Fruit fly (Drosophila melanogaster): ENCODE results near the gene CG42613.
A peak's percentile ranks its signal among the peaks of the same experiment; 100 is the strongest.

CG42613 gene

dm6 chr3R:18989819-18990137, 60.8 kb downstream of the CG42613 start:
- TF ChIP-seq gcm (GFP tag; optimal IDR thresholded peaks at IDR 0.05) (peak; percentile 59), Blimp-1 (GFP tag; optimal IDR thresholded peaks at IDR 0.05) (peak; percentile 12), Aef1 (GFP tag; IDR thresholded peaks at IDR 0.05) (no peak), abd-A (tag; optimal IDR thresholded peaks at IDR 0.05) (peak; percentile 16), D (optimal IDR thresholded peaks at IDR 0.05) (peak; percentile 47), D (GFP tag; optimal IDR thresholded peaks at IDR 0.05) (no peak), kni (GFP tag; optimal IDR thresholded peaks at IDR 0.05) (peak; percentile 57), BtbVII (GFP tag; optimal IDR thresholded peaks at IDR 0.05) (no peak)

DNA sequence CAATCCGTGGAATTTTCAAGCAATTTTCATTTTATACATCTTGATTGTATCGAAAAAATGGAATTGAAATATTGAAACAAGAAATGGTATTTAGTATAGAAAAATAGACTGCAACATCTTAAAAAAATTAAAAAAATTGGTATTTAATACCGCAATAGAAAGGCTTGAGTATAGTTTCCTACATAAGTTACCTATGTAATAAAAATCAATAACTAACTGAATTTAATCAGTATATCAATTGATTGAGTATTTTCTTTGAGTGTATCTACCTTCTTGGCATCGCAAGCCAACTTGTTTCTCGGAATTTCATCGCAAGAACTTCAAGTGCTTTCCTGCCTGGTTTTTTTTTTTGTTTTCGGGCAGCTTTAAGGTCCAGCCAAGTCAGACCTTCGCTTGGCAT, 61.5 kb downstream of the CG42613 start:
- TF ChIP-seq Hmr (GFP tag; optimal IDR thresholded peaks at IDR 0.05) (no peak), Hr51 (GFP tag; optimal IDR thresholded peaks at IDR 0.05) (peak in 1 of 2 experiments; percentile 33), Bdp1 (GFP tag; optimal IDR thresholded peaks at IDR 0.05) (no peak), CG18599 (GFP tag; optimal IDR thresholded peaks at IDR 0.05) (no peak), CG14667 (GFP tag; IDR thresholded peaks at IDR 0.05) (no peak), grau (tag; optimal IDR thresholded peaks at IDR 0.05) (peak; percentile 1), dmrt99B (tag; optimal IDR thresholded peaks at IDR 0.05) (peak; percentile 23), tin (GFP tag; optimal IDR thresholded peaks at IDR 0.05) (no peak), phol (tag; optimal IDR thresholded peaks at IDR 0.05) (peak; percentile 37), CG2678 (tag; optimal IDR thresholded peaks at IDR 0.05) (peak; percentile 16), dmrt11E (tag; optimal IDR thresholded peaks at IDR 0.05) (peak; percentile 50), CG14050 (GFP tag; IDR thresholded peaks at IDR 0.05) (no peak), hth (optimal IDR thresholded peaks at IDR 0.05) (no peak), Hmx (GFP tag; optimal IDR thresholded peaks at IDR 0.05) (no peak), CG17802 (tag; optimal IDR thresholded peaks at IDR 0.05) (no peak), fd96Cb (tag; optimal IDR thresholded peaks at IDR 0.05) (no peak), Stat92E (GFP tag; optimal IDR thresholded peaks at IDR 0.05) (no peak), CG7839 (tag; optimal IDR thresholded peaks at IDR 0.05) (peak; percentile 13), CG15601 (tag; optimal IDR thresholded peaks at IDR 0.05) (peak; percentile 14), gem (tag; optimal IDR thresholded peaks at IDR 0.05) (peak; percentile 62), CG12391 (tag; optimal IDR thresholded peaks at IDR 0.05) (peak; percentile 20), CG2875 (GFP tag; optimal IDR thresholded peaks at IDR 0.05) (no peak), Sox102F (GFP tag; optimal IDR thresholded peaks at IDR 0.05) (peak; percentile 18), Xrp1 (GFP tag; IDR thresholded peaks at IDR 0.05) (peak; percentile 62; the same call in 1 of the 2 replicates), pho (GFP tag; optimal IDR thresholded peaks at IDR 0.05) (no peak), vfl (GFP tag; optimal IDR thresholded peaks at IDR 0.05) (no peak), CG14710 (tag; optimal IDR thresholded peaks at IDR 0.05) (peak; percentile 0), nmo (GFP tag; optimal IDR thresholded peaks at IDR 0.05) (peak; percentile 24), CG30403 (GFP tag; optimal IDR thresholded peaks at IDR 0.05) (peak; percentile 13), tgo (GFP tag; IDR thresholded peaks at IDR 0.05) (peak; percentile 36; the same call in 2 of the 3 replicates), CG13894 (tag; optimal IDR thresholded peaks at IDR 0.05) (no peak), CG17385 (GFP tag; optimal IDR thresholded peaks at IDR 0.05) (peak; percentile 2), az2 (GFP tag; optimal IDR thresholded peaks at IDR 0.05) (peak; percentile 4), CG16815 (GFP tag; optimal IDR thresholded peaks at IDR 0.05) (no peak), sens (GFP tag) (peak; percentile 78), CG8388 (GFP tag; optimal IDR thresholded peaks at IDR 0.05) (peak; percentile 12), CG10979 (tag; optimal IDR thresholded peaks at IDR 0.05) (peak; percentile 54), Hand (GFP tag; optimal IDR thresholded peaks at IDR 0.05) (no peak), bbx (GFP tag; IDR thresholded peaks at IDR 0.05; ENCODE audit: partially characterized antibody) (no peak), Blimp-1 (GFP tag; optimal IDR thresholded peaks at IDR 0.05) (peak; percentile 36), CG10267 (tag; optimal IDR thresholded peaks at IDR 0.05) (peak; percentile 9)
